Fruit fly (Drosophila melanogaster) whole organism, embryonic: Measurements from ENCODE around the gene Rpn1.

ENCODE experiments used
- BtbVII ChIP-seq: fragments of 200-800 bp; sonication (Bioruptor generic); optimal IDR thresholded peaks from 3 replicates; lab custom pipeline; 2017; ENCODE audit warnings: missing biosample characterization, mild to moderate bottlenecking, missing genetic modification characterization
- CG10321 ChIP-seq: fragments of 200-800 bp; sonication (Bioruptor generic); IDR thresholded peaks from 2 replicates; pipeline ENCODE4 v1.3.6; 2022; ENCODE audit warnings: missing biosample characterization, missing genetic modification characterization
- CG10462 ChIP-seq: fragments of 200-800 bp; sonication (Bioruptor generic); optimal IDR thresholded peaks from 2 replicates; lab custom pipeline; 2016; ENCODE audit warnings: missing biosample characterization, missing genetic modification characterization
- CG10543 ChIP-seq: fragments of 200-800 bp; sonication (Bioruptor generic); optimal IDR thresholded peaks from 3 replicates; lab custom pipeline; 2017; ENCODE audit warnings: missing biosample characterization, mild to moderate bottlenecking, missing genetic modification characterization, moderate library complexity
- CG12391 ChIP-seq: fragments of 200-800 bp; sonication (Bioruptor generic); optimal IDR thresholded peaks from 3 replicates; lab custom pipeline; 2018; ENCODE audit warnings: missing biosample characterization, mild to moderate bottlenecking, missing genetic modification characterization, moderate library complexity
- CG17328 ChIP-seq: fragments of 200-800 bp; sonication (Bioruptor generic); IDR thresholded peaks from 2 replicates; pipeline ENCODE4 v1.3.6; 2022; ENCODE audit warnings: missing biosample characterization, missing genetic modification characterization
- CG17385 ChIP-seq: fragments of 200-800 bp; sonication (Bioruptor generic); optimal IDR thresholded peaks from 3 replicates; lab custom pipeline; 2018; ENCODE audit warnings: missing biosample characterization, mild to moderate bottlenecking, missing genetic modification characterization
- CG17912 ChIP-seq: fragments of 200-800 bp; sonication (Bioruptor generic); optimal IDR thresholded peaks from 2 replicates; lab custom pipeline; 2018; ENCODE audit warnings: missing biosample characterization, mild to moderate bottlenecking, missing genetic modification characterization
- CG31365 ChIP-seq: fragments of 200-800 bp; sonication (Bioruptor generic); optimal IDR thresholded peaks from 2 replicates; lab custom pipeline; 2018; ENCODE audit warnings: missing biosample characterization, mild to moderate bottlenecking, missing genetic modification characterization
- CG31388 ChIP-seq: fragments of 200-800 bp; sonication (Bioruptor generic); optimal IDR thresholded peaks from 2 replicates; lab custom pipeline; 2016; ENCODE audit warnings: missing biosample characterization, missing genetic modification characterization
- CG42726 ChIP-seq: fragments of 200-800 bp; sonication (Bioruptor generic); IDR thresholded peaks from 2 replicates; pipeline ENCODE4 v1.3.6; 2022; ENCODE audit warnings: missing biosample characterization, missing genetic modification characterization; ENCODE audit not compliant: partially characterized antibody
- CG9876 ChIP-seq: fragments of 200-800 bp; sonication (Bioruptor generic); optimal IDR thresholded peaks from 2 replicates; lab custom pipeline; 2016; ENCODE audit warnings: missing biosample characterization, missing genetic modification characterization
- Dfd ChIP-seq, 2 experiments: fragments of >200 bp; optimal IDR thresholded peaks; 2 replicates each; lab custom pipeline; 2017; ENCODE audit warnings: missing biosample characterization in 2 of 2, missing genetic modification characterization in 2 of 2
- Dp ChIP-seq: fragments of 200-800 bp; sonication (Bioruptor generic); optimal IDR thresholded peaks from 2 replicates; lab custom pipeline; 2018; ENCODE audit warnings: missing biosample characterization, mild to moderate bottlenecking, missing genetic modification characterization, moderate library complexity
- E2f1 ChIP-seq: fragments of 200-800 bp; sonication (Bioruptor generic); IDR thresholded peaks from 2 replicates; pipeline ENCODE4 v1.3.6; 2022; ENCODE audit warnings: missing biosample characterization, missing genetic modification characterization
- Ets65A ChIP-seq: fragments of 200-800 bp; sonication (Bioruptor generic); peaks from one replicate; lab custom pipeline; 2016; ENCODE audit warnings: missing biosample characterization, missing genetic modification characterization
- Ets97D ChIP-seq: fragments of 200-800 bp; sonication (Bioruptor generic); optimal IDR thresholded peaks from 3 replicates; lab custom pipeline; 2016; ENCODE audit warnings: missing biosample characterization, missing genetic modification characterization
- Fer1 ChIP-seq: fragments of 200-800 bp; sonication (Bioruptor generic); optimal IDR thresholded peaks from 2 replicates; lab custom pipeline; 2017; ENCODE audit warnings: missing biosample characterization, mild to moderate bottlenecking, missing genetic modification characterization
- Fer2 ChIP-seq: fragments of 200-800 bp; sonication (Bioruptor generic); optimal IDR thresholded peaks from 2 replicates; lab custom pipeline; 2018; ENCODE audit warnings: missing biosample characterization, mild to moderate bottlenecking, missing genetic modification characterization, moderate library complexity
- GATAe ChIP-seq: fragments of 200-800 bp; sonication (Bioruptor generic); conservative IDR thresholded peaks from 2 replicates; pipeline ENCODE4 v1.3.6; 2022; ENCODE audit warnings: missing biosample characterization, missing genetic modification characterization
- H2.0 ChIP-seq: fragments of 200-800 bp; sonication (Bioruptor generic); IDR thresholded peaks from 2 replicates; pipeline ENCODE4 v1.3.6; 2022; ENCODE audit warnings: missing biosample characterization, missing genetic modification characterization
- HHEX ChIP-seq: fragments of 200-800 bp; sonication (Bioruptor generic); optimal IDR thresholded peaks from 3 replicates; lab custom pipeline; 2017; ENCODE audit warnings: missing biosample characterization, mild to moderate bottlenecking, missing genetic modification characterization, missing genetic modification reagents
- HLH3B ChIP-seq: fragments of 200-800 bp; sonication (Bioruptor generic); IDR thresholded peaks from 2 replicates; pipeline ENCODE4 v1.3.6; 2022; ENCODE audit warnings: missing biosample characterization, missing genetic modification characterization
- HmgD ChIP-seq: fragments of 200-800 bp; sonication (Bioruptor generic); optimal IDR thresholded peaks from 3 replicates; lab custom pipeline; 2016; ENCODE audit warnings: missing biosample characterization, missing genetic modification characterization
- Hr51 ChIP-seq, 2 experiments: fragments of 200-800 bp; sonication (Bioruptor generic); optimal IDR thresholded peaks; 2 replicates in 1 of 2; 3 replicates in 1 of 2; lab custom pipeline; 2016 to 2018; ENCODE audit warnings: missing biosample characterization in 2 of 2, missing genetic modification characterization in 2 of 2, mild to moderate bottlenecking in 1 of 2, moderate library complexity in 1 of 2
- Meics ChIP-seq: fragments of 200-800 bp; sonication (Bioruptor generic); optimal IDR thresholded peaks from 2 replicates; lab custom pipeline; 2017; ENCODE audit warnings: missing biosample characterization, mild to moderate bottlenecking, missing genetic modification characterization
- Pdp1 ChIP-seq, 2 experiments: fragments of 200-800 bp; sonication (Bioruptor generic); optimal IDR thresholded peaks; 3 replicates each; lab custom pipeline; 2016; ENCODE audit warnings: missing biosample characterization in 2 of 2, missing genetic modification characterization in 2 of 2, mild to moderate bottlenecking in 1 of 2, moderate library complexity in 1 of 2
- Ptx1 ChIP-seq: fragments of 200-800 bp; sonication (Bioruptor generic); IDR thresholded peaks from 2 replicates; pipeline ENCODE4 v1.3.6; 2022; ENCODE audit warnings: missing biosample characterization, missing genetic modification characterization
- Ravus ChIP-seq: fragments of 200-800 bp; sonication (Bioruptor generic); IDR thresholded peaks from 2 replicates; pipeline ENCODE4 v1.3.6; 2022; ENCODE audit warnings: missing biosample characterization, missing genetic modification characterization
- Scr ChIP-seq: fragments of 200-800 bp; sonication (Bioruptor generic); IDR thresholded peaks from 2 replicates; pipeline ENCODE4 v1.3.6; 2022; ENCODE audit warnings: missing biosample characterization, missing genetic modification characterization; ENCODE audit not compliant: partially characterized antibody
- Side ChIP-seq: fragments of 200-800 bp; sonication (Bioruptor generic); optimal IDR thresholded peaks from 2 replicates; lab custom pipeline; 2016; ENCODE audit warnings: missing biosample characterization, missing genetic modification characterization
- Six4 ChIP-seq: fragments of 200-800 bp; sonication (Bioruptor generic); optimal IDR thresholded peaks from 2 replicates; lab custom pipeline; 2016; ENCODE audit warnings: missing biosample characterization, missing genetic modification characterization
- Sox102F ChIP-seq: fragments of 200-800 bp; sonication (Bioruptor generic); optimal IDR thresholded peaks from 2 replicates; lab custom pipeline; 2018; ENCODE audit warnings: missing biosample characterization, mild to moderate bottlenecking, missing genetic modification characterization, moderate library complexity
- chm ChIP-seq: fragments of 200-800 bp; sonication (Bioruptor generic); IDR thresholded peaks from 2 replicates; pipeline ENCODE4 v1.3.6; 2022; ENCODE audit warnings: missing biosample characterization, missing genetic modification characterization
- crc ChIP-seq: fragments of 200-800 bp; sonication (Bioruptor generic); optimal IDR thresholded peaks from 2 replicates; lab custom pipeline; 2016; ENCODE audit warnings: missing biosample characterization, missing genetic modification characterization
- gem ChIP-seq: fragments of 200-800 bp; sonication (Bioruptor generic); optimal IDR thresholded peaks from 2 replicates; lab custom pipeline; 2019; ENCODE audit warnings: missing biosample characterization, mild to moderate bottlenecking, missing genetic modification characterization, moderate library complexity
- grau ChIP-seq: fragments of 200-800 bp; optimal IDR thresholded peaks from 3 replicates; lab custom pipeline; 2019; ENCODE audit warnings: missing biosample characterization, mild to moderate bottlenecking, missing genetic modification characterization, moderate library complexity
- lbe ChIP-seq: fragments of 200-800 bp; sonication (Bioruptor generic); optimal IDR thresholded peaks from 2 replicates; lab custom pipeline; 2016; ENCODE audit warnings: missing biosample characterization, mild to moderate bottlenecking, missing genetic modification characterization
- lola ChIP-seq, 3 experiments: fragments of >200 bp in 2 of 3; fragments of 200-800 bp in 1 of 3; sonication (Bioruptor generic) in 1 of 3; optimal IDR thresholded peaks; 2 replicates each; lab custom pipeline; 2017 to 2019; ENCODE audit warnings: missing biosample characterization in 3 of 3, missing genetic modification characterization in 3 of 3, mild to moderate bottlenecking in 1 of 3, moderate library complexity in 1 of 3
- sim ChIP-seq: fragments of 200-800 bp; sonication (Bioruptor generic); IDR thresholded peaks from 2 replicates; pipeline ENCODE4 v1.3.6; 2022; ENCODE audit warnings: missing biosample characterization, missing genetic modification characterization
- sima ChIP-seq: fragments of 200-800 bp; sonication (Bioruptor generic); optimal IDR thresholded peaks from 2 replicates; lab custom pipeline; 2016; ENCODE audit warnings: missing biosample characterization, missing genetic modification characterization
- ssp ChIP-seq: fragments of 200-800 bp; sonication (Bioruptor generic); IDR thresholded peaks from 2 replicates; pipeline ENCODE4 v1.3.6; 2022; ENCODE audit warnings: missing biosample characterization, missing genetic modification characterization
- tap ChIP-seq: fragments of 200-800 bp; optimal IDR thresholded peaks from 3 replicates; lab custom pipeline; 2019; ENCODE audit warnings: missing biosample characterization, mild to moderate bottlenecking, missing genetic modification characterization, moderate library complexity
- tll ChIP-seq, 2 experiments: fragments of 200-800 bp in 1 of 2; fragments of >200 bp in 1 of 2; sonication (Bioruptor generic) in 1 of 2; optimal IDR thresholded peaks; 2 replicates each; lab custom pipeline; 2017 to 2019; ENCODE audit warnings: missing biosample characterization in 2 of 2, missing genetic modification characterization in 2 of 2, mild to moderate bottlenecking in 1 of 2, moderate library complexity in 1 of 2
- toy ChIP-seq: fragments of 200-800 bp; sonication (Bioruptor generic); IDR thresholded peaks from 2 replicates; pipeline ENCODE4 v1.3.6; 2022; ENCODE audit warnings: missing biosample characterization, missing genetic modification characterization
- ttk ChIP-seq: fragments of 200-800 bp; sonication (Bioruptor generic); IDR thresholded peaks from 2 replicates; pipeline ENCODE4 v2.1.2; 2022; ENCODE audit warnings: missing biosample characterization, missing genetic modification characterization
- zen ChIP-seq: fragments of 200-800 bp; sonication (Bioruptor generic); optimal IDR thresholded peaks from 3 replicates; lab custom pipeline; 2018; ENCODE audit warnings: missing biosample characterization, mild to moderate bottlenecking, missing genetic modification characterization, moderate library complexity

Rpn1 gene

DNA sequence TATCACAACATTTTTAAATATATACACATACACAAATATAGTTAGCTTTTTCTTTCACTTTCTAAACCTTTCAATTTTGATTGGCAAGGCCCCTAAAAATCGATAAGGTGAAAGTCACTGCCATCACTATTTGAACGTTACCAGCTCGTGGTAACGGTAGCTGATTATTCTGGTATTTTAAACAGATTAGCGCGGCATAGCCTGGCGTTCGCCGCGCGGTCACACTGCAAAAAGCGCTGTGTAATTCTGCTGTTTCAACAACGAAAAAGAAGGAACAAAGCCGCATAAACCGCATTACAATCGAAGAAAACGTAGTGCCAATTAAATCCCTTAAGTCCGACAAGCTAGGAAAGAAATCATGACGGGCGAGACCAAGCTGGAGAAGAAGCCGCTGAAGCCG is at the start of gene Rpn1 (continued):
- TF ChIP-seq sima (no peak), Ets65A (GFP tag; lab: Kevin White, UChicago) (peak; percentile 86), CG9876 (GFP tag; lab: Kevin White, UChicago) (no peak), CG12391 (tag; lab: Kevin White, UChicago) (peak; percentile 9), CG31365 (tag; lab: Kevin White, UChicago) (no peak), HmgD (GFP tag; lab: Kevin White, UChicago) (peak; percentile 67), CG10321 (no peak), zen (tag; lab: Kevin White, UChicago) (peak; percentile 36), lbe (GFP tag; lab: Kevin White, UChicago) (no peak), CG17912 (GFP tag; lab: Kevin White, UChicago) (no peak), H2.0 (no peak), Six4 (no peak), CG17328 (GFP tag; lab: Robert Waterston, UW) (no peak), chm (GFP tag; lab: Robert Waterston, UW) (no peak), tap (no peak), crc (GFP tag; lab: Kevin White, UChicago) (no peak), GATAe (GFP tag; lab: Robert Waterston, UW) (no peak), grau (tag; lab: Kevin White, UChicago) (no peak), Ptx1 (GFP tag; lab: Robert Waterston, UW) (no peak), ssp (peak; percentile 49), Pdp1 (GFP tag; optimal IDR thresholded peaks at IDR 0.05; lab: Kevin White, UChicago) (no peak), tll (GFP tag; optimal IDR thresholded peaks at IDR 0.05; lab: Kevin White, UChicago) (no peak), CG42726 (GFP tag; lab: Robert Waterston, UW) (peak; percentile 49; the same call in 1 of the 2 replicates), sim (GFP tag; lab: Robert Waterston, UW) (no peak), ttk (GFP tag; lab: Robert Waterston, UW) (no peak), Scr (GFP tag; lab: Robert Waterston, UW) (peak; percentile 59), toy (no peak), gem (tag; lab: Kevin White, UChicago) (no peak), Side (GFP tag; lab: Kevin White, UChicago) (no peak), Meics (GFP tag; lab: Kevin White, UChicago) (no peak), HLH3B (GFP tag; lab: Robert Waterston, UW) (no peak), Dp (GFP tag; lab: Kevin White, UChicago) (peak; percentile 81), Ets97D (peak; percentile 64), BtbVII (GFP tag; lab: Kevin White, UChicago) (no peak), Sox102F (no peak), Ravus (GFP tag; lab: Robert Waterston, UW) (no peak), Fer2 (tag; lab: Kevin White, UChicago) (no peak), Hr51 (GFP tag; optimal IDR thresholded peaks at IDR 0.05; lab: Kevin White, UChicago) (no peak), Dfd (GFP tag; optimal IDR thresholded peaks at IDR 0.05; lab: Kevin White, UChicago) (no peak), lola (GFP tag; optimal IDR thresholded peaks at IDR 0.05; lab: Kevin White, UChicago) (no peak), E2f1 (no peak), CG10543 (GFP tag; lab: Kevin White, UChicago) (no peak), CG31388 (GFP tag; lab: Kevin White, UChicago) (no peak), HHEX (no peak), CG10462 (no peak), CG17385 (GFP tag; lab: Kevin White, UChicago) (no peak), Fer1 (peak; percentile 15)
